Worm (Caenorhabditis elegans) whole organism, late embryonic: ENCODE data around the gene srw-123.

ENCODE experiments used
- F13H6.1 ChIP-seq: sonication (generic microtip); optimal IDR thresholded peaks from 2 replicates; lab custom pipeline; 2016; ENCODE audit warnings: missing genetic modification characterization, missing compliant biosample characterization
- dmd-4 ChIP-seq: sonication (generic microtip); optimal IDR thresholded peaks from 2 replicates; lab custom pipeline; 2016; ENCODE audit warnings: borderline replicate concordance, missing genetic modification characterization, missing compliant biosample characterization
- fkh-10 ChIP-seq: fragments of 150-350 bp; optimal IDR thresholded peaks from 2 replicates; lab custom pipeline; 2014; ENCODE audit warnings: missing biosample characterization, missing genetic modification reagents, missing genetic modification characterization
- pax-1 ChIP-seq: fragments of 150-350 bp; optimal IDR thresholded peaks from 2 replicates; lab custom pipeline; 2014; ENCODE audit warnings: missing biosample characterization, missing genetic modification characterization

- TF ChIP-seq pax-1 (no peak), fkh-10 (GFP tag; lab: Kevin White, UChicago) (no peak), F13H6.1 (no peak), dmd-4 (tag; lab: Kevin White, UChicago) (no peak)
Measured at ce11 chrV:2958202-2958601, 17.0 kb downstream of the srw-123 start, which contains the start of gene srw-142.
